Worm (Caenorhabditis elegans) whole organism, L4 larva: ENCODE data around the gene dao-3.
A peak's percentile ranks its signal among the peaks of the same experiment; 100 is the strongest.

Source experiments
- F44E2.7 ChIP-seq: fragments of 200-800 bp; sonication (Bioruptor generic); IDR thresholded peaks from 2 replicates; pipeline ENCODE4 v2.1.2; 2022; ENCODE audit warnings: missing genetic modification characterization, missing compliant biosample characterization
- R02D3.7 ChIP-seq: fragments of 150-350 bp; sonication (generic microtip); optimal IDR thresholded peaks from 3 replicates; lab custom pipeline; 2014; ENCODE audit warnings: missing biosample characterization, missing genetic modification characterization
- T26A8.4 ChIP-seq: fragments of 200-800 bp; sonication (Bioruptor generic); IDR thresholded peaks from 2 replicates; pipeline ENCODE4 v1.3.6; 2022; ENCODE audit warnings: missing genetic modification characterization, missing compliant biosample characterization
- Y48G9A.11 ChIP-seq: fragments of 200-800 bp; sonication (Bioruptor generic); IDR thresholded peaks from 2 replicates; pipeline ENCODE4 v1.3.6; 2022; ENCODE audit warnings: missing genetic modification reagents, missing genetic modification characterization, missing compliant biosample characterization
- ZK546.5 ChIP-seq, 2 experiments: sonication (generic microtip); optimal IDR thresholded peaks; 2 replicates each; lab custom pipeline; 2017; ENCODE audit warnings: missing biosample characterization in 2 of 2, missing genetic modification characterization in 2 of 2
- aha-1 ChIP-seq: fragments of 150-350 bp; peaks from one replicate; lab custom pipeline; 2014; ENCODE audit warnings: missing biosample characterization, missing genetic modification characterization
- aly-2 ChIP-seq: sonication (generic microtip); optimal IDR thresholded peaks from 2 replicates; lab custom pipeline; 2018; ENCODE audit warnings: missing biosample characterization, missing genetic modification characterization
- ama-1 ChIP-seq: fragments of 150-350 bp; optimal IDR thresholded peaks from 2 replicates; lab custom pipeline; 2014; ENCODE audit warnings: inconsistent platforms, mixed read lengths
- arid-1 ChIP-seq: fragments of 200-800 bp; sonication (Bioruptor generic); conservative IDR thresholded peaks from 2 replicates; pipeline ENCODE4 v1.3.6; 2022; ENCODE audit warnings: missing genetic modification reagents, missing genetic modification characterization, missing compliant biosample characterization
- attf-4 ChIP-seq: sonication (generic microtip); optimal IDR thresholded peaks from 3 replicates; lab custom pipeline; 2017; ENCODE audit warnings: missing biosample characterization, missing genetic modification characterization
- ceh-62 ChIP-seq: sonication (generic microtip); optimal IDR thresholded peaks from 2 replicates; lab custom pipeline; 2017; ENCODE audit warnings: missing biosample characterization, missing genetic modification characterization
- cey-2 ChIP-seq: sonication (generic microtip); optimal IDR thresholded peaks from 3 replicates; lab custom pipeline; 2017; ENCODE audit warnings: missing genetic modification characterization, mild to moderate bottlenecking, missing compliant biosample characterization, antibody characterized with exemption, borderline replicate concordance; ENCODE audit not compliant: insufficient read depth
- ctbp-1 ChIP-seq: fragments of 200-800 bp; sonication (Bioruptor generic); IDR thresholded peaks from 2 replicates; pipeline ENCODE4 v1.3.6; 2022; ENCODE audit warnings: missing genetic modification reagents, missing genetic modification characterization, missing compliant biosample characterization
- daf-16 ChIP-seq, 3 experiments: sonication (generic microtip); optimal IDR thresholded peaks; 2 replicates each; lab custom pipeline; 2016 to 2017; ENCODE audit warnings: missing genetic modification characterization in 3 of 3, missing genetic modification reagents in 3 of 3, mild to moderate bottlenecking in 2 of 3, missing compliant biosample characterization in 2 of 3, missing biosample characterization in 1 of 3, moderate library complexity in 1 of 3
- daf-19 ChIP-seq: fragments of 200-800 bp; sonication (Bioruptor generic); conservative IDR thresholded peaks from 2 replicates; pipeline ENCODE4 v1.3.6; 2022; ENCODE audit warnings: missing genetic modification characterization, missing compliant biosample characterization
- daf-8 ChIP-seq: fragments of 200-800 bp; sonication (Bioruptor generic); IDR thresholded peaks from 2 replicates; pipeline ENCODE4 v1.3.6; 2022; ENCODE audit warnings: missing genetic modification characterization, missing compliant biosample characterization
- dmd-6 ChIP-seq: fragments of 200-800 bp; sonication (Bioruptor generic); IDR thresholded peaks from 2 replicates; pipeline ENCODE4 v1.3.6; 2022; ENCODE audit warnings: missing genetic modification reagents, missing genetic modification characterization, missing compliant biosample characterization
- dmd-8 ChIP-seq: fragments of 200-800 bp; sonication (Bioruptor generic); IDR thresholded peaks from 2 replicates; pipeline ENCODE4 v1.3.6; 2022; ENCODE audit warnings: missing genetic modification characterization, missing compliant biosample characterization
- dmd-9 ChIP-seq: fragments of 200-800 bp; sonication (Bioruptor generic); IDR thresholded peaks from 2 replicates; pipeline ENCODE4 v1.3.6; 2022; ENCODE audit warnings: missing genetic modification reagents, missing genetic modification characterization, missing compliant biosample characterization
- dpl-1 ChIP-seq: fragments of 150-350 bp; optimal IDR thresholded peaks from 2 replicates; lab custom pipeline; 2014; ENCODE audit warnings: missing biosample characterization, missing genetic modification reagents, missing genetic modification characterization
- dve-1 ChIP-seq: sonication (generic microtip); optimal IDR thresholded peaks from 2 replicates; lab custom pipeline; 2017; ENCODE audit warnings: antibody characterized with exemption, mild to moderate bottlenecking, missing genetic modification characterization, missing compliant biosample characterization; ENCODE audit not compliant: insufficient read depth
- egl-27 ChIP-seq: sonication (generic microtip); optimal IDR thresholded peaks from 3 replicates; lab custom pipeline; 2017; ENCODE audit warnings: missing biosample characterization, missing genetic modification reagents, missing genetic modification characterization
- hlh-11 ChIP-seq: fragments of 200-800 bp; sonication (Bioruptor generic); optimal IDR thresholded peaks from 2 replicates; lab custom pipeline; 2018; ENCODE audit warnings: mild to moderate bottlenecking, missing genetic modification characterization, missing compliant biosample characterization
- hlh-30 ChIP-seq: sonication (generic microtip); optimal IDR thresholded peaks from 2 replicates; lab custom pipeline; 2017; ENCODE audit warnings: antibody characterized with exemption, mild to moderate bottlenecking, missing genetic modification characterization, missing compliant biosample characterization; ENCODE audit not compliant: insufficient read depth
- jun-1 ChIP-seq: fragments of 150-350 bp; optimal IDR thresholded peaks from 2 replicates; lab custom pipeline; 2014; ENCODE audit warnings: missing biosample characterization, missing genetic modification reagents, missing genetic modification characterization
- lim-7 ChIP-seq: fragments of 200-800 bp; sonication (Bioruptor generic); IDR thresholded peaks from 2 replicates; pipeline ENCODE4 v1.3.6; 2022; ENCODE audit warnings: missing genetic modification characterization, missing compliant biosample characterization
- lin-1 ChIP-seq: fragments of 200-800 bp; sonication (Bioruptor generic); IDR thresholded peaks from 2 replicates; pipeline ENCODE4 v1.3.6; 2022; ENCODE audit warnings: missing genetic modification reagents, missing genetic modification characterization, missing compliant biosample characterization
- lin-15B ChIP-seq: fragments of 150-350 bp; sonication (generic microtip); optimal IDR thresholded peaks from 3 replicates; lab custom pipeline; 2014; ENCODE audit warnings: missing biosample characterization, missing genetic modification characterization
- lin-39 ChIP-seq: fragments of 150-350 bp; optimal IDR thresholded peaks from 2 replicates; lab custom pipeline; 2014; ENCODE audit warnings: missing biosample characterization, missing genetic modification reagents, missing genetic modification characterization
- madf-5 ChIP-seq, 2 experiments: fragments of 200-800 bp; sonication (Bioruptor generic); IDR thresholded peaks; 2 replicates each; pipeline ENCODE4 v1.3.6; 2022; ENCODE audit warnings: missing compliant biosample characterization in 2 of 2, missing genetic modification characterization in 2 of 2
- madf-9 ChIP-seq: fragments of 200-800 bp; sonication (Bioruptor generic); conservative IDR thresholded peaks from 2 replicates; pipeline ENCODE4 v1.3.6; 2022; ENCODE audit warnings: missing genetic modification reagents, missing genetic modification characterization, missing compliant biosample characterization
- mdl-1 ChIP-seq, 2 experiments: fragments of 150-350 bp in 1 of 2; sonication (generic microtip) in 1 of 2; optimal IDR thresholded peaks; 2 replicates each; lab custom pipeline; 2014 to 2017; ENCODE audit warnings: missing biosample characterization in 2 of 2, missing genetic modification characterization in 2 of 2
- mep-1 ChIP-seq: fragments of 150-350 bp; sonication (generic microtip); optimal IDR thresholded peaks from 3 replicates; lab custom pipeline; 2014; ENCODE audit warnings: missing biosample characterization, missing genetic modification characterization
- mxl-3 ChIP-seq: fragments of 200-800 bp; sonication (Bioruptor generic); optimal IDR thresholded peaks from 2 replicates; lab custom pipeline; 2018; ENCODE audit warnings: mild to moderate bottlenecking, missing genetic modification characterization, missing compliant biosample characterization
- nhr-11 ChIP-seq: fragments of 150-350 bp; optimal IDR thresholded peaks from 2 replicates; lab custom pipeline; 2014; ENCODE audit warnings: missing biosample characterization, missing genetic modification characterization
- nhr-111 ChIP-seq: fragments of 200-800 bp; sonication (Bioruptor generic); optimal IDR thresholded peaks from 2 replicates; lab custom pipeline; 2018; ENCODE audit warnings: mild to moderate bottlenecking, missing genetic modification characterization, missing compliant biosample characterization
- nhr-25 ChIP-seq: sonication (generic microtip); optimal IDR thresholded peaks from 2 replicates; lab custom pipeline; 2017; ENCODE audit warnings: missing genetic modification characterization, mild to moderate bottlenecking, missing compliant biosample characterization, antibody characterized with exemption, moderate library complexity, borderline replicate concordance; ENCODE audit not compliant: insufficient read depth
- nhr-41 ChIP-seq: fragments of 200-800 bp; sonication (Bioruptor generic); IDR thresholded peaks from 2 replicates; pipeline ENCODE4 v1.3.6; 2022; ENCODE audit warnings: missing genetic modification reagents, missing genetic modification characterization, missing compliant biosample characterization
- pha-4 ChIP-seq, 2 experiments: fragments of 150-350 bp in 1 of 2; fragments of 200-800 bp in 1 of 2; sonication (Bioruptor generic) in 1 of 2; IDR thresholded peaks in 1 of 2; optimal IDR thresholded peaks in 1 of 2; 2 replicates each; pipeline versions ENCODE4 v1.3.6 to Lab custom; 2014 to 2022; ENCODE audit warnings: missing genetic modification characterization in 2 of 2, missing genetic modification reagents in 2 of 2, missing biosample characterization in 1 of 2, missing compliant biosample characterization in 1 of 2
- set-16 ChIP-seq: fragments of 200-800 bp; sonication (Bioruptor generic); IDR thresholded peaks from 2 replicates; pipeline ENCODE4 v1.3.6; 2022; ENCODE audit warnings: missing genetic modification reagents, missing genetic modification characterization, missing compliant biosample characterization
- snpc-1.2 ChIP-seq: fragments of 200-800 bp; sonication (Bioruptor generic); IDR thresholded peaks from 2 replicates; pipeline ENCODE4 v1.3.6; 2022; ENCODE audit warnings: missing genetic modification reagents, missing genetic modification characterization, missing compliant biosample characterization
- spr-1 ChIP-seq: sonication (generic microtip); optimal IDR thresholded peaks from 2 replicates; lab custom pipeline; 2016; ENCODE audit warnings: mild to moderate bottlenecking, missing genetic modification characterization, missing compliant biosample characterization
- tag-97 ChIP-seq: fragments of 200-800 bp; sonication (Bioruptor generic); IDR thresholded peaks from 2 replicates; pipeline ENCODE4 v1.3.6; 2022; ENCODE audit warnings: missing genetic modification characterization, missing compliant biosample characterization
- tra-1 ChIP-seq: fragments of 200-800 bp; sonication (Bioruptor generic); IDR thresholded peaks from 2 replicates; pipeline ENCODE4 v1.3.6; 2022; ENCODE audit warnings: missing genetic modification reagents, missing genetic modification characterization, missing compliant biosample characterization
- unc-130 ChIP-seq: sonication (generic microtip); optimal IDR thresholded peaks from 2 replicates; lab custom pipeline; 2016; ENCODE audit warnings: missing genetic modification reagents, missing genetic modification characterization, missing compliant biosample characterization
- unc-39 ChIP-seq: sonication (generic microtip); optimal IDR thresholded peaks from 2 replicates; lab custom pipeline; 2017; ENCODE audit warnings: missing biosample characterization, missing genetic modification characterization
- vab-7 ChIP-seq: fragments of 200-800 bp; sonication (Bioruptor generic); IDR thresholded peaks from 2 replicates; pipeline ENCODE4 v1.3.6; 2022; ENCODE audit warnings: missing genetic modification reagents, missing genetic modification characterization, missing compliant biosample characterization
- zfp-3 ChIP-seq: fragments of 200-800 bp; sonication (Bioruptor generic); conservative IDR thresholded peaks from 2 replicates; pipeline ENCODE4 v1.3.6; 2022; ENCODE audit warnings: missing genetic modification reagents, missing genetic modification characterization, missing compliant biosample characterization
- zip-11 ChIP-seq: fragments of 200-800 bp; sonication (Bioruptor generic); IDR thresholded peaks from 2 replicates; pipeline ENCODE4 v1.3.6; 2022; ENCODE audit warnings: missing genetic modification characterization, missing compliant biosample characterization
- zip-2 ChIP-seq: fragments of 150-350 bp; optimal IDR thresholded peaks from 2 replicates; lab custom pipeline; 2014; ENCODE audit warnings: missing biosample characterization, missing genetic modification characterization
- ztf-7 ChIP-seq: fragments of 150-350 bp; optimal IDR thresholded peaks from 2 replicates; lab custom pipeline; 2014; ENCODE audit warnings: missing biosample characterization, missing genetic modification characterization

Gene dao-3

ce11 chrX:8109531-8109930 lies 23.2 kb upstream of the dao-3 start:
- TF ChIP-seq zip-11 (GFP tag; lab: Robert Waterston, UW) (no peak), tag-97 (GFP tag; lab: Robert Waterston, UW) (no peak), hlh-11 (peak; percentile 57), Y48G9A.11 (GFP tag; lab: Robert Waterston, UW) (no peak), dve-1 (tag; lab: Kevin White, UChicago) (peak; percentile 80), R02D3.7 (tag; lab: Kevin White, UChicago) (no peak), ceh-62 (tag; lab: Kevin White, UChicago) (no peak), egl-27 (tag; lab: Kevin White, UChicago) (no peak), ztf-7 (tag; lab: Kevin White, UChicago) (no peak), unc-130 (no peak), lin-1 (GFP tag; lab: Robert Waterston, UW) (no peak), ama-1 (no peak), daf-8 (GFP tag; lab: Robert Waterston, UW) (no peak), dmd-6 (GFP tag; lab: Robert Waterston, UW) (no peak), nhr-41 (GFP tag; lab: Robert Waterston, UW) (no peak), ctbp-1 (GFP tag; lab: Robert Waterston, UW) (0 out of 2 replicates have a peak, but pooled peaks have one; percentile 19), mdl-1 (tag; optimal IDR thresholded peaks at IDR 0.05; lab: Kevin White, UChicago) (no peak), unc-39 (tag; lab: Kevin White, UChicago) (no peak), dmd-8 (GFP tag; lab: Robert Waterston, UW) (no peak), T26A8.4 (0 out of 2 replicates have a peak, but pooled peaks have one; percentile 51), set-16 (no peak), mep-1 (peak; percentile 75), madf-5 (GFP tag; IDR thresholded peaks at IDR 0.05; lab: Robert Waterston, UW) (no peak), arid-1 (no peak), aha-1 (tag; lab: Kevin White, UChicago) (peak; percentile 47), lin-39 (tag; lab: Kevin White, UChicago) (no peak), madf-9 (GFP tag; lab: Robert Waterston, UW) (no peak), dpl-1 (GFP tag; lab: Kevin White, UChicago) (peak; percentile 55), dmd-9 (GFP tag; lab: Robert Waterston, UW) (no peak), daf-19 (no peak), pha-4 (GFP tag; IDR thresholded peaks at IDR 0.05; lab: Robert Waterston, UW) (no peak), pha-4 (tag; optimal IDR thresholded peaks at IDR 0.05; lab: Kevin White, UChicago) (peak; percentile 1), zip-2 (peak; percentile 18), daf-16 (GFP tag; optimal IDR thresholded peaks at IDR 0.05; lab: Kevin White, UChicago) (no peak), daf-16 (tag; optimal IDR thresholded peaks at IDR 0.05; lab: Kevin White, UChicago) (peak; percentile 54), nhr-11 (tag; lab: Kevin White, UChicago) (peak; percentile 43), ZK546.5 (tag; optimal IDR thresholded peaks at IDR 0.05; lab: Kevin White, UChicago) (no peak), nhr-111 (GFP tag; lab: Kevin White, UChicago) (no peak), zfp-3 (GFP tag; lab: Robert Waterston, UW) (no peak), cey-2 (tag; lab: Kevin White, UChicago) (no peak), spr-1 (tag; lab: Kevin White, UChicago) (no peak), vab-7 (GFP tag; lab: Robert Waterston, UW) (no peak), tra-1 (GFP tag; lab: Robert Waterston, UW) (no peak), nhr-25 (tag; lab: Kevin White, UChicago) (no peak), aly-2 (no peak), F44E2.7 (GFP tag; lab: Robert Waterston, UW) (no peak), attf-4 (tag; lab: Kevin White, UChicago) (no peak), lim-7 (GFP tag; lab: Robert Waterston, UW) (no peak), mxl-3 (GFP tag; lab: Kevin White, UChicago) (no peak), lin-15B (no peak), jun-1 (no peak), hlh-30 (tag; lab: Kevin White, UChicago) (peak; percentile 8), snpc-1.2 (GFP tag; lab: Robert Waterston, UW) (no peak)
